Fruit fly (Drosophila melanogaster) whole organism, adult: ENCODE results near the gene Nop56.
A peak's percentile ranks its signal among the peaks of the same experiment; 100 is the strongest.

Experiments
- CG11617 ChIP-seq: fragments of 200-800 bp; sonication (Bioruptor generic); optimal IDR thresholded peaks from 2 replicates; lab custom pipeline; 2017; ENCODE audit warnings: mild to moderate bottlenecking, missing biosample characterization, missing genetic modification reagents, missing genetic modification characterization
- CG12768 ChIP-seq: fragments of 200-800 bp; sonication (Bioruptor generic); optimal IDR thresholded peaks from 2 replicates; lab custom pipeline; 2017; ENCODE audit warnings: missing biosample characterization, missing genetic modification characterization, mild to moderate bottlenecking, moderate library complexity, missing genetic modification reagents
- CG14711 ChIP-seq: fragments of 200-800 bp; sonication (Bioruptor generic); optimal IDR thresholded peaks from 2 replicates; lab custom pipeline; 2018; ENCODE audit warnings: missing biosample characterization, mild to moderate bottlenecking, missing genetic modification characterization, moderate library complexity
- CG1620 ChIP-seq: fragments of 200-800 bp; sonication (Bioruptor generic); optimal IDR thresholded peaks from 2 replicates; lab custom pipeline; 2016; ENCODE audit warnings: missing biosample characterization, missing genetic modification characterization
- CG33017 ChIP-seq: fragments of 200-800 bp; sonication (Bioruptor generic); optimal IDR thresholded peaks from 2 replicates; lab custom pipeline; 2018; ENCODE audit warnings: missing biosample characterization, mild to moderate bottlenecking, missing genetic modification characterization, moderate library complexity
- CG5204 ChIP-seq: fragments of 200-800 bp; sonication (Bioruptor generic); optimal IDR thresholded peaks from 2 replicates; lab custom pipeline; 2016; ENCODE audit warnings: missing biosample characterization, missing genetic modification characterization
- CG7045 ChIP-seq: fragments of 200-800 bp; sonication (Bioruptor generic); optimal IDR thresholded peaks from 2 replicates; lab custom pipeline; 2017; ENCODE audit warnings: missing biosample characterization, mild to moderate bottlenecking, missing genetic modification characterization
- CG7101 ChIP-seq: fragments of 200-800 bp; sonication (Bioruptor generic); optimal IDR thresholded peaks from 2 replicates; lab custom pipeline; 2018; ENCODE audit warnings: missing biosample characterization, mild to moderate bottlenecking, missing genetic modification characterization, moderate library complexity
- Clk ChIP-seq: fragments of 200-800 bp; sonication (Bioruptor generic); optimal IDR thresholded peaks from 2 replicates; lab custom pipeline; 2017; ENCODE audit warnings: missing biosample characterization, missing genetic modification characterization
- Crg-1 ChIP-seq: fragments of 200-800 bp; sonication (Bioruptor generic); optimal IDR thresholded peaks from 2 replicates; lab custom pipeline; 2016; ENCODE audit warnings: missing biosample characterization, missing genetic modification characterization
- Hr96 ChIP-seq: fragments of 200-800 bp; sonication (Bioruptor generic); optimal IDR thresholded peaks from 2 replicates; lab custom pipeline; 2016; ENCODE audit warnings: missing biosample characterization, missing genetic modification characterization
- Mnt ChIP-seq: fragments of 200-800 bp; sonication (Bioruptor generic); optimal IDR thresholded peaks from 2 replicates; lab custom pipeline; 2016; ENCODE audit warnings: missing biosample characterization, mild to moderate bottlenecking, missing genetic modification characterization
- bab1 ChIP-seq: fragments of 200-800 bp; sonication (Bioruptor generic); optimal IDR thresholded peaks from 3 replicates; lab custom pipeline; 2019; ENCODE audit warnings: missing biosample characterization, mild to moderate bottlenecking, missing genetic modification characterization, moderate library complexity
- cic ChIP-seq: fragments of 200-800 bp; sonication (Bioruptor generic); optimal IDR thresholded peaks from 2 replicates; lab custom pipeline; 2017; ENCODE audit warnings: missing biosample characterization, mild to moderate bottlenecking, missing genetic modification characterization, moderate library complexity
- cnc ChIP-seq, 2 experiments: fragments of >200 bp; optimal IDR thresholded peaks; 2 replicates each; lab custom pipeline; 2017
- kay ChIP-seq: fragments of 200-800 bp; sonication (Bioruptor generic); peaks from one replicate; lab custom pipeline; 2016; ENCODE audit warnings: missing biosample characterization, missing genetic modification characterization, borderline replicate concordance
- ovo ChIP-seq: fragments of 200-800 bp; sonication (Bioruptor generic); optimal IDR thresholded peaks from 2 replicates; lab custom pipeline; 2016; ENCODE audit warnings: missing biosample characterization, missing genetic modification characterization
- pad ChIP-seq: fragments of 200-800 bp; sonication (Bioruptor generic); optimal IDR thresholded peaks from 3 replicates; lab custom pipeline; 2017; ENCODE audit warnings: missing biosample characterization, missing genetic modification characterization, mild to moderate bottlenecking, moderate library complexity, missing genetic modification reagents
- tj ChIP-seq: fragments of 200-800 bp; sonication (Bioruptor generic); optimal IDR thresholded peaks from 3 replicates; lab custom pipeline; 2017; ENCODE audit warnings: missing biosample characterization, mild to moderate bottlenecking, missing genetic modification characterization, moderate library complexity
- toe ChIP-seq: fragments of 200-800 bp; sonication (Bioruptor generic); optimal IDR thresholded peaks from 2 replicates; lab custom pipeline; 2016; ENCODE audit warnings: missing biosample characterization, missing genetic modification characterization

The Nop56 gene

dm6 chr3R:22390109-22390508 is 30.8 kb downstream of the Nop56 start:
- TF ChIP-seq CG12768 (GFP tag; lab: Kevin White, UChicago), result no peak
- TF ChIP-seq Mnt (GFP tag; lab: Kevin White, UChicago), result no peak
- TF ChIP-seq tj (GFP tag; lab: Kevin White, UChicago), result peak; percentile 53
- TF ChIP-seq Clk (GFP tag; lab: Kevin White, UChicago), result no peak

dm6 chr3R:22389614-22390013 is 31.3 kb downstream of the Nop56 start, which contains the start of the genes CAH8 and CG7059:
Gene CAH8 (minus strand): TSS chr3R:22389714.
Gene CG7059 (plus strand): TSS chr3R:22389780.
- no peak for TF ChIP-seq Crg-1
- TF ChIP-seq CG1620 (GFP tag; lab: Kevin White, UChicago), result no peak

dm6 chr3R:22381735-22382134 is 39.1 kb downstream of the Nop56 start, which contains the start of gene Gpdh3:
Gene Gpdh3 (plus strand): TSS chr3R:22382035.
- TF ChIP-seq Crg-1 (no peak), CG1620 (GFP tag; lab: Kevin White, UChicago) (no peak)

DNA sequence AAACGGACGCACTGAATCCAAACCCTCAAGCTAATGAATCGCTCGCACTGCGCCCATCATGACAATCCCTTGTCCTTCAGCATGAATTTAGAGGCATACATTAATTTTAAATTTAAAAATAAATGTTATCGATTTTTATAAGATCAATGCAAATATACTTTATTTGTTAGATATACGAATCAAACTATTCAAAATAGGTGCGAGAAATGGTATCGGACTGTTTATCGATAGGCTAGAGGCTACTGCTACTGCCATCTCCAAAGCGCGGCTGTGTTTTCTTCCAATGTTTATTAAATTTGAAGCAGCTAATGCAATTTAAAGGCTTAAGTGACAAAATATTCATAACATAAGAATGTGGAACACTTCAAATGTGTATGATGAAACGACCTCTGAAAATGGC is 39.8 kb downstream of the Nop56 start, which contains the start of gene CG43342:
TSS of gene CG43342 (plus strand) at position 264 of the 400 bp plus-strand sequence.
- no peak for TF ChIP-seq Mnt (GFP tag; lab: Kevin White, UChicago)
- no peak for TF ChIP-seq pad (GFP tag; lab: Kevin White, UChicago)
- TF ChIP-seq CG7045 (GFP tag; lab: Kevin White, UChicago), result no peak
- TF ChIP-seq CG7101 (tag; lab: Kevin White, UChicago), result peak; percentile 67
- no peak for TF ChIP-seq Clk (GFP tag; lab: Kevin White, UChicago)

dm6 chr3R:22379942-22380341 is 40.9 kb downstream of the Nop56 start, which contains the start of gene CG34149:
Gene CG34149 (plus strand): TSS chr3R:22380128.
- TF ChIP-seq toe, result no peak
- no peak for TF ChIP-seq Crg-1
- no peak for TF ChIP-seq Clk (GFP tag; lab: Kevin White, UChicago)
- TF ChIP-seq CG11617 (GFP tag; lab: Kevin White, UChicago), result no peak
- TF ChIP-seq Mnt (GFP tag; lab: Kevin White, UChicago), result no peak
- TF ChIP-seq CG7101 (tag; lab: Kevin White, UChicago), result no peak
- TF ChIP-seq CG33017, result no peak
- TF ChIP-seq CG5204 (GFP tag; lab: Kevin White, UChicago), result no peak
- TF ChIP-seq CG14711 (tag; lab: Kevin White, UChicago), result no peak
- TF ChIP-seq bab1 (GFP tag; lab: Kevin White, UChicago), result no peak
- no peak for TF ChIP-seq Hr96
- TF ChIP-seq ovo (GFP tag; lab: Kevin White, UChicago), result no peak
- TF ChIP-seq CG1620 (GFP tag; lab: Kevin White, UChicago), result no peak
- TF ChIP-seq tj (GFP tag; lab: Kevin White, UChicago), result no peak

dm6 chr3R:22375674-22376073 is 45.2 kb downstream of the Nop56 start, which contains the start of gene CG18596:
Gene CG18596 (plus strand): TSS chr3R:22375923.
- TF ChIP-seq Clk (GFP tag; lab: Kevin White, UChicago) (no peak), CG33017 (no peak), CG7045 (GFP tag; lab: Kevin White, UChicago) (no peak), CG14711 (tag; lab: Kevin White, UChicago) (no peak), bab1 (GFP tag; lab: Kevin White, UChicago) (no peak), Mnt (GFP tag; lab: Kevin White, UChicago) (no peak), toe (no peak), CG1620 (GFP tag; lab: Kevin White, UChicago) (no peak), CG7101 (tag; lab: Kevin White, UChicago) (no peak), tj (GFP tag; lab: Kevin White, UChicago) (no peak), ovo (GFP tag; lab: Kevin White, UChicago) (no peak), CG12768 (GFP tag; lab: Kevin White, UChicago) (no peak), pad (GFP tag; lab: Kevin White, UChicago) (no peak), kay (GFP tag; lab: Kevin White, UChicago) (no peak), CG11617 (GFP tag; lab: Kevin White, UChicago) (no peak), Crg-1 (no peak), cic (no peak)

DNA sequence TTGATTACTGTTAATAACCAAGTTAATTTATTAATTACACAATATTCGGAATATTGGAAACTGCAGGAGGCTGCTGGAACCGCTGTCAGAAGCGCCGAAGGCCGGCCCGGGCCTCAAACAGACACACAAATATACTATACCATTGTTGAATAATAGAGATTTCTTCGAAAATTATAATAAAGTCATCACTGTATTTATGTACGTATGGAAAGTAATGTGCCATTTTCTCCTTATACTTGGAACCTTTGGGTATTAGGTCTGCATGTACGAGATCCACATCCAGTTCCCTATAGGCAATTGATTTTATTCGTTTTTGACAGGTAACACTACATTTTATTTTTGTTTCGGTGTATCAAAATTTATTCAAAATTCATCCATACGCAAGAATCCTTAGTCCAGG is 48.3 kb downstream of the Nop56 start, which contains the start of gene CG7069:
TSS of gene CG7069 (plus strand) at position 301 of the 400 bp plus-strand sequence.
- TF ChIP-seq kay (GFP tag; lab: Kevin White, UChicago) (no peak), Hr96 (no peak), CG33017 (no peak), CG1620 (GFP tag; lab: Kevin White, UChicago) (no peak), CG12768 (GFP tag; lab: Kevin White, UChicago) (no peak), CG5204 (GFP tag; lab: Kevin White, UChicago) (no peak), CG14711 (tag; lab: Kevin White, UChicago) (no peak), CG11617 (GFP tag; lab: Kevin White, UChicago) (no peak), Crg-1 (no peak), cnc (optimal IDR thresholded peaks at IDR 0.05; lab: Kevin White, UChicago) (no peak), CG7045 (GFP tag; lab: Kevin White, UChicago) (no peak)
